Worm (Caenorhabditis elegans) whole organism, L4 larva: ENCODE measurements around the gene clec-40.

Experiments
- F49E8.2 ChIP-seq: sonication (generic microtip); optimal IDR thresholded peaks from 2 replicates; lab custom pipeline; 2016; ENCODE audit warnings: missing compliant biosample characterization, mild to moderate bottlenecking, missing genetic modification characterization, borderline replicate concordance
- R02D3.7 ChIP-seq: fragments of 150-350 bp; sonication (generic microtip); optimal IDR thresholded peaks from 3 replicates; lab custom pipeline; 2014; ENCODE audit warnings: missing biosample characterization, missing genetic modification characterization
- Y75B8A.6 ChIP-seq: fragments of 200-800 bp; sonication (Bioruptor generic); IDR thresholded peaks from 2 replicates; pipeline ENCODE4 v1.3.6; 2022; ENCODE audit warnings: missing genetic modification reagents, missing genetic modification characterization, missing compliant biosample characterization
- ama-1 ChIP-seq: fragments of 150-350 bp; optimal IDR thresholded peaks from 2 replicates; lab custom pipeline; 2014; ENCODE audit warnings: inconsistent platforms, mixed read lengths
- ceh-82 ChIP-seq: sonication (generic microtip); optimal IDR thresholded peaks from 2 replicates; lab custom pipeline; 2017; ENCODE audit warnings: missing biosample characterization, missing genetic modification characterization
- egl-27 ChIP-seq: sonication (generic microtip); optimal IDR thresholded peaks from 3 replicates; lab custom pipeline; 2017; ENCODE audit warnings: missing biosample characterization, missing genetic modification reagents, missing genetic modification characterization
- lin-1 ChIP-seq: fragments of 200-800 bp; sonication (Bioruptor generic); IDR thresholded peaks from 2 replicates; pipeline ENCODE4 v1.3.6; 2022; ENCODE audit warnings: missing genetic modification reagents, missing genetic modification characterization, missing compliant biosample characterization
- lin-13 ChIP-seq: fragments of 150-350 bp; optimal IDR thresholded peaks from 2 replicates; lab custom pipeline; 2014; ENCODE audit warnings: missing biosample characterization, missing genetic modification reagents, missing genetic modification characterization
- nhr-10 ChIP-seq: fragments of 150-350 bp; optimal IDR thresholded peaks from 2 replicates; lab custom pipeline; 2014; ENCODE audit warnings: missing biosample characterization, missing genetic modification characterization
- nhr-28 ChIP-seq: fragments of 150-350 bp; optimal IDR thresholded peaks from 2 replicates; lab custom pipeline; 2014; ENCODE audit warnings: missing biosample characterization, missing genetic modification characterization
- nhr-6 ChIP-seq: fragments of 150-350 bp; optimal IDR thresholded peaks from 2 replicates; lab custom pipeline; 2014; ENCODE audit warnings: missing biosample characterization, missing genetic modification characterization
- sdz-12 ChIP-seq: fragments of 200-800 bp; sonication (Bioruptor generic); optimal IDR thresholded peaks from 2 replicates; lab custom pipeline; 2018; ENCODE audit warnings: mild to moderate bottlenecking, missing genetic modification characterization, missing compliant biosample characterization
- snpc-4 ChIP-seq: fragments of 150-350 bp; optimal IDR thresholded peaks from 2 replicates; lab custom pipeline; 2014; ENCODE audit warnings: missing biosample characterization, missing genetic modification characterization
- unc-39 ChIP-seq: sonication (generic microtip); optimal IDR thresholded peaks from 2 replicates; lab custom pipeline; 2017; ENCODE audit warnings: missing biosample characterization, missing genetic modification characterization

ce11 chrV:16857977-16858479, 17.2 kb upstream of the clec-40 start, which contains the start of the genes clec-31 and clec-22:
- TF ChIP-seq R02D3.7 (tag; lab: Kevin White, UChicago) (no peak), egl-27 (tag; lab: Kevin White, UChicago) (no peak), ama-1 (lab: Kevin White, UChicago) (no peak), Y75B8A.6 (no peak), unc-39 (no peak), lin-13 (GFP tag; lab: Kevin White, UChicago) (no peak), nhr-28 (no peak), ceh-82 (no peak), nhr-10 (tag; lab: Kevin White, UChicago) (no peak), lin-1 (GFP tag; lab: Robert Waterston, UW) (no peak), snpc-4 (tag; lab: Kevin White, UChicago) (no peak), sdz-12 (GFP tag; lab: Kevin White, UChicago) (no peak), F49E8.2 (tag; lab: Kevin White, UChicago) (no peak), nhr-6 (tag; lab: Kevin White, UChicago) (no peak)
